Fruit fly (Drosophila melanogaster) whole organism, prepupa: ENCODE data around the gene CG43407.

Source experiments
- CG10631 ChIP-seq: fragments of 200-800 bp; sonication (Bioruptor generic); optimal IDR thresholded peaks from 2 replicates; lab custom pipeline; 2016; ENCODE audit warnings: missing biosample characterization, missing genetic modification characterization
- CG10669 ChIP-seq: fragments of 200-800 bp; sonication (Bioruptor generic); optimal IDR thresholded peaks from 3 replicates; lab custom pipeline; 2018; ENCODE audit warnings: missing biosample characterization, mild to moderate bottlenecking, missing genetic modification characterization, moderate library complexity
- CG11294 ChIP-seq: fragments of 200-800 bp; sonication (Bioruptor generic); IDR thresholded peaks from 2 replicates; pipeline ENCODE4 v1.3.6; 2022; ENCODE audit warnings: missing biosample characterization, missing genetic modification characterization
- CG11762 ChIP-seq: fragments of 200-800 bp; sonication (Bioruptor generic); optimal IDR thresholded peaks from 3 replicates; lab custom pipeline; 2016; ENCODE audit warnings: missing biosample characterization, missing genetic modification characterization; ENCODE audit not compliant: insufficient read depth
- CG1621 ChIP-seq: fragments of 200-800 bp; sonication (Bioruptor generic); optimal IDR thresholded peaks from 3 replicates; lab custom pipeline; 2018; ENCODE audit warnings: missing biosample characterization, mild to moderate bottlenecking, missing genetic modification characterization
- CG16779 ChIP-seq: fragments of 200-800 bp; sonication (Bioruptor generic); optimal IDR thresholded peaks from 3 replicates; lab custom pipeline; 2017; ENCODE audit warnings: missing biosample characterization, mild to moderate bottlenecking, missing genetic modification characterization
- CG3032 ChIP-seq: fragments of 200-800 bp; optimal IDR thresholded peaks from 2 replicates; lab custom pipeline; 2019; ENCODE audit warnings: missing biosample characterization, mild to moderate bottlenecking, missing genetic modification characterization, moderate library complexity
- CG31627 ChIP-seq: fragments of 200-800 bp; sonication (Bioruptor generic); optimal IDR thresholded peaks from 3 replicates; lab custom pipeline; 2016; ENCODE audit warnings: missing biosample characterization, missing genetic modification characterization
- CG34406 ChIP-seq: fragments of 200-800 bp; sonication (Bioruptor generic); optimal IDR thresholded peaks from 3 replicates; lab custom pipeline; 2016; ENCODE audit warnings: missing biosample characterization, missing genetic modification characterization
- CG3919 ChIP-seq: fragments of 200-800 bp; sonication (Bioruptor generic); optimal IDR thresholded peaks from 3 replicates; lab custom pipeline; 2016; ENCODE audit warnings: missing biosample characterization, missing genetic modification characterization
- CG4318 ChIP-seq: fragments of 200-800 bp; sonication (Bioruptor generic); optimal IDR thresholded peaks from 3 replicates; lab custom pipeline; 2017; ENCODE audit warnings: missing biosample characterization, mild to moderate bottlenecking, missing genetic modification characterization
- CG6163 ChIP-seq: fragments of 200-800 bp; sonication (Bioruptor generic); IDR thresholded peaks from 3 replicates; pipeline ENCODE4 v1.3.6; 2022; ENCODE audit warnings: missing biosample characterization, missing genetic modification characterization
- CG6276 ChIP-seq: fragments of 200-800 bp; sonication (Bioruptor generic); optimal IDR thresholded peaks from 2 replicates; lab custom pipeline; 2017; ENCODE audit warnings: missing biosample characterization, mild to moderate bottlenecking, missing genetic modification characterization
- CG6808 ChIP-seq: fragments of 200-800 bp; sonication (Bioruptor generic); optimal IDR thresholded peaks from 3 replicates; lab custom pipeline; 2017; ENCODE audit warnings: missing biosample characterization, missing genetic modification characterization, mild to moderate bottlenecking, moderate library complexity, missing genetic modification reagents
- CG6854 ChIP-seq: fragments of 200-800 bp; sonication (Bioruptor generic); optimal IDR thresholded peaks from 2 replicates; lab custom pipeline; 2017; ENCODE audit warnings: missing biosample characterization, mild to moderate bottlenecking, missing genetic modification characterization
- CG8632 ChIP-seq: fragments of 200-800 bp; sonication (Bioruptor generic); optimal IDR thresholded peaks from 3 replicates; lab custom pipeline; 2016; ENCODE audit warnings: missing biosample characterization, missing genetic modification characterization
- Eip75B ChIP-seq: fragments of 200-800 bp; sonication (Bioruptor generic); optimal IDR thresholded peaks from 3 replicates; lab custom pipeline; 2016; ENCODE audit warnings: missing biosample characterization, missing genetic modification characterization
- Eip93F ChIP-seq: fragments of 200-800 bp; sonication (Bioruptor generic); optimal IDR thresholded peaks from 2 replicates; lab custom pipeline; 2016; ENCODE audit warnings: missing biosample characterization, mild to moderate bottlenecking, missing genetic modification characterization
- Ets21C ChIP-seq: fragments of 200-800 bp; sonication (Bioruptor generic); optimal IDR thresholded peaks from 3 replicates; lab custom pipeline; 2016; ENCODE audit warnings: missing biosample characterization, missing genetic modification characterization
- Ets96B ChIP-seq: fragments of 200-800 bp; optimal IDR thresholded peaks from 2 replicates; lab custom pipeline; 2019; ENCODE audit warnings: missing biosample characterization, mild to moderate bottlenecking, missing genetic modification characterization, moderate library complexity
- Gug ChIP-seq: fragments of 200-800 bp; sonication (Bioruptor generic); IDR thresholded peaks from 2 replicates; pipeline ENCODE4 v1.3.6; 2022; ENCODE audit warnings: missing biosample characterization, missing genetic modification characterization
- Hr39 ChIP-seq: fragments of 200-800 bp; sonication (Bioruptor generic); optimal IDR thresholded peaks from 2 replicates; lab custom pipeline; 2016; ENCODE audit warnings: missing biosample characterization, missing genetic modification characterization
- Lpt ChIP-seq: fragments of 200-800 bp; sonication (Bioruptor generic); optimal IDR thresholded peaks from 3 replicates; lab custom pipeline; 2016; ENCODE audit warnings: missing biosample characterization, missing genetic modification characterization
- OdsH ChIP-seq: fragments of 200-800 bp; sonication (Bioruptor generic); optimal IDR thresholded peaks from 3 replicates; lab custom pipeline; 2016; ENCODE audit warnings: missing biosample characterization, missing genetic modification characterization
- Smox ChIP-seq: fragments of 200-800 bp; sonication (Bioruptor generic); optimal IDR thresholded peaks from 3 replicates; lab custom pipeline; 2016; ENCODE audit warnings: missing biosample characterization, missing genetic modification characterization
- Sox102F ChIP-seq: fragments of 200-800 bp; sonication (Bioruptor generic); optimal IDR thresholded peaks from 2 replicates; lab custom pipeline; 2016; ENCODE audit warnings: missing biosample characterization, mild to moderate bottlenecking, missing genetic modification characterization
- Sox14 ChIP-seq: fragments of 200-800 bp; sonication (Bioruptor generic); optimal IDR thresholded peaks from 3 replicates; lab custom pipeline; 2016; ENCODE audit warnings: missing biosample characterization, missing genetic modification characterization
- Sox15 ChIP-seq: fragments of 200-800 bp; sonication (Bioruptor generic); optimal IDR thresholded peaks from 3 replicates; lab custom pipeline; 2016; ENCODE audit warnings: missing biosample characterization, missing genetic modification characterization
- acj6 ChIP-seq: fragments of 200-800 bp; sonication (Bioruptor generic); optimal IDR thresholded peaks from 3 replicates; lab custom pipeline; 2016; ENCODE audit warnings: missing biosample characterization, missing genetic modification characterization
- cyc ChIP-seq: fragments of 200-800 bp; sonication (Bioruptor generic); optimal IDR thresholded peaks from 3 replicates; lab custom pipeline; 2016; ENCODE audit warnings: missing biosample characterization, missing genetic modification characterization
- dac ChIP-seq: fragments of 200-800 bp; sonication (Bioruptor generic); optimal IDR thresholded peaks from 2 replicates; lab custom pipeline; 2017; ENCODE audit warnings: missing biosample characterization, mild to moderate bottlenecking, missing genetic modification characterization
- dsx ChIP-seq: fragments of 200-800 bp; optimal IDR thresholded peaks from 3 replicates; lab custom pipeline; 2019; ENCODE audit warnings: missing biosample characterization, mild to moderate bottlenecking, missing genetic modification characterization, moderate library complexity; ENCODE audit not compliant: poor library complexity, severe bottlenecking
- eg ChIP-seq: fragments of 200-800 bp; sonication (Bioruptor generic); IDR thresholded peaks from 3 replicates; pipeline ENCODE4 v1.3.6; 2022; ENCODE audit warnings: missing biosample characterization, missing genetic modification characterization
- esn ChIP-seq: fragments of 200-800 bp; sonication (Bioruptor generic); optimal IDR thresholded peaks from 2 replicates; lab custom pipeline; 2016; ENCODE audit warnings: missing biosample characterization, mild to moderate bottlenecking, missing genetic modification characterization, moderate library complexity
- fd59A ChIP-seq: fragments of 200-800 bp; sonication (Bioruptor generic); optimal IDR thresholded peaks from 2 replicates; lab custom pipeline; 2017; ENCODE audit warnings: missing biosample characterization, mild to moderate bottlenecking, missing genetic modification characterization, missing genetic modification reagents
- fd85E ChIP-seq: fragments of 200-800 bp; sonication (Bioruptor generic); optimal IDR thresholded peaks from 3 replicates; lab custom pipeline; 2016; ENCODE audit warnings: missing biosample characterization, missing genetic modification characterization
- net ChIP-seq: fragments of 200-800 bp; sonication (Bioruptor generic); optimal IDR thresholded peaks from 3 replicates; lab custom pipeline; 2016; ENCODE audit warnings: missing biosample characterization, missing genetic modification characterization
- pdm3 ChIP-seq: fragments of 200-800 bp; sonication (Bioruptor generic); optimal IDR thresholded peaks from 3 replicates; lab custom pipeline; 2016; ENCODE audit warnings: missing biosample characterization, missing genetic modification characterization
- spab ChIP-seq: fragments of 200-800 bp; sonication (Bioruptor generic); optimal IDR thresholded peaks from 2 replicates; lab custom pipeline; 2017; ENCODE audit warnings: missing biosample characterization, mild to moderate bottlenecking, missing genetic modification characterization, missing genetic modification reagents
- ss ChIP-seq, 2 experiments: fragments of 200-800 bp; sonication (Bioruptor generic); optimal IDR thresholded peaks; 2 replicates in 1 of 2; 3 replicates in 1 of 2; lab custom pipeline; 2017 to 2018; ENCODE audit warnings: mild to moderate bottlenecking in 2 of 2, missing biosample characterization in 2 of 2, missing genetic modification characterization in 2 of 2, moderate library complexity in 1 of 2
- svp ChIP-seq: fragments of 200-800 bp; sonication (Bioruptor generic); peaks from one replicate; lab custom pipeline; 2016; ENCODE audit warnings: missing biosample characterization, missing genetic modification characterization
- vri ChIP-seq: fragments of 200-800 bp; sonication (Bioruptor generic); optimal IDR thresholded peaks from 3 replicates; lab custom pipeline; 2016; ENCODE audit warnings: missing biosample characterization, mild to moderate bottlenecking, missing genetic modification characterization

CG43407 gene

dm6 chr3L:19079798-19080691 lies 26.9 kb upstream of the CG43407 start (continued):
- no peak for TF ChIP-seq vri (GFP tag; lab: Kevin White, UChicago)
- peak; percentile 76 for TF ChIP-seq CG8632 (GFP tag; lab: Kevin White, UChicago)
- peak; percentile 73 for TF ChIP-seq cyc (GFP tag; lab: Kevin White, UChicago)
- peak; percentile 74 for TF ChIP-seq net (GFP tag; lab: Kevin White, UChicago)
- TF ChIP-seq CG6276 (GFP tag; lab: Kevin White, UChicago) = peak; percentile 79
- TF ChIP-seq Sox15 = peak; percentile 78
- TF ChIP-seq CG11294 = no peak
- TF ChIP-seq CG3919 (GFP tag; lab: Kevin White, UChicago) = peak; percentile 77
- TF ChIP-seq CG31627 (GFP tag; lab: Kevin White, UChicago) = peak; percentile 78
- peak; percentile 65 for TF ChIP-seq Ets96B
- TF ChIP-seq fd85E (GFP tag; lab: Kevin White, UChicago) = peak; percentile 39
- peak; percentile 52 for TF ChIP-seq dac (GFP tag; lab: Kevin White, UChicago)
- TF ChIP-seq Sox102F = peak; percentile 79
- TF ChIP-seq esn = peak; percentile 88
- no peak for TF ChIP-seq CG6854 (GFP tag; lab: Kevin White, UChicago)
- TF ChIP-seq fd59A = peak; percentile 72
- peak; percentile 69 for TF ChIP-seq CG10669 (GFP tag; lab: Kevin White, UChicago)
- peak; percentile 73 for TF ChIP-seq acj6 (GFP tag; lab: Kevin White, UChicago)
- peak; percentile 81 for TF ChIP-seq CG34406 (GFP tag; lab: Kevin White, UChicago)
- TF ChIP-seq CG1621 (tag; lab: Kevin White, UChicago) = no peak
- peak; percentile 85 for TF ChIP-seq Eip75B (GFP tag; lab: Kevin White, UChicago)
- peak; percentile 94 for TF ChIP-seq svp (GFP tag; lab: Kevin White, UChicago)
- TF ChIP-seq Ets21C (GFP tag; lab: Kevin White, UChicago) = peak; percentile 59

DNA sequence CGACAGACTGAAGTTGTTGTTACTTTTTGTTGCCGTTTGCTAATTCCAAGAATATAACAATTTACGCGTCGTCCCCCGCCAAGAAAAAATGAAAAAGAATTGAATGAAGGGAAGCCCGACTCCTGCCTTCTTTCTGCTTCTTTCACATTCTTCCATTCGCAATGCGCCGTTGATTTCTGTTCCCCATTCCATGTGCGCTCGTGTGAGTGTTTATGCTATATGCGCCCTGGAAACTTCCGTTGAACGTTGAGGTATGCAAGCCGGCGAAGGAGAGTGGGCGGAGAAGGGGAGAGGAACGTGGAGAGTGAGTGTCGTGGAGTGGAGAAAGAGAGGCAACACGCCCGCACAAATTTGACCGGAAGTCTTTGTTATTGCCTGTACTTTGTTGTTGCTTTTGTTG lies 25.9 kb upstream of the CG43407 start:
- TF ChIP-seq OdsH (GFP tag; lab: Kevin White, UChicago) (no peak), pdm3 (no peak), eg (GFP tag; lab: Robert Waterston, UW) (no peak), spab (GFP tag; lab: Kevin White, UChicago) (no peak), CG11762 (no peak), fd85E (GFP tag; lab: Kevin White, UChicago) (no peak), CG3032 (no peak), CG34406 (GFP tag; lab: Kevin White, UChicago) (no peak), CG4318 (GFP tag; lab: Kevin White, UChicago) (no peak), Gug (GFP tag; lab: Robert Waterston, UW) (no peak), CG10631 (GFP tag; lab: Kevin White, UChicago) (no peak), Smox (GFP tag; lab: Kevin White, UChicago) (peak; percentile 8), CG1621 (tag; lab: Kevin White, UChicago) (no peak), Eip93F (GFP tag; lab: Kevin White, UChicago) (no peak), CG10669 (GFP tag; lab: Kevin White, UChicago) (no peak), Sox14 (no peak), Hr39 (GFP tag; lab: Kevin White, UChicago) (no peak), CG6854 (GFP tag; lab: Kevin White, UChicago) (peak; percentile 23), CG6163 (GFP tag; lab: Robert Waterston, UW) (peak; percentile 73), Sox102F (peak; percentile 4), dsx (GFP tag; lab: Kevin White, UChicago) (peak; percentile 22), CG6276 (GFP tag; lab: Kevin White, UChicago) (peak; percentile 5), CG6808 (GFP tag; lab: Kevin White, UChicago) (peak; percentile 10), CG16779 (tag; lab: Kevin White, UChicago) (peak; percentile 28), Eip75B (GFP tag; lab: Kevin White, UChicago) (no peak), ss (GFP tag; optimal IDR thresholded peaks at IDR 0.05; lab: Kevin White, UChicago) (peak; percentile 36 to 40), Lpt (GFP tag; lab: Kevin White, UChicago) (peak; percentile 23), CG3919 (GFP tag; lab: Kevin White, UChicago) (no peak)
